Worm (Caenorhabditis elegans) whole organism, L2 larva: Measurements from ENCODE around the gene wdr-37.
A peak's percentile ranks its signal among the peaks of the same experiment; 100 is the strongest.

ENCODE experiments used
- Y55F3AM.14 ChIP-seq: fragments of 200-800 bp; sonication (Bioruptor generic); optimal IDR thresholded peaks from 2 replicates; lab custom pipeline; 2018; ENCODE audit warnings: mild to moderate bottlenecking, missing genetic modification characterization, missing compliant biosample characterization
- ZK546.5 ChIP-seq: sonication (generic microtip); optimal IDR thresholded peaks from 2 replicates; lab custom pipeline; 2017; ENCODE audit warnings: missing biosample characterization, missing genetic modification characterization
- ama-1 ChIP-seq: fragments of 150-350 bp; optimal IDR thresholded peaks from 2 replicates; lab custom pipeline; 2018; ENCODE audit warnings: inconsistent platforms
- blmp-1 ChIP-seq: sonication (generic microtip); optimal IDR thresholded peaks from 2 replicates; lab custom pipeline; 2017; ENCODE audit warnings: missing genetic modification characterization, mild to moderate bottlenecking, missing compliant biosample characterization, antibody characterized with exemption, moderate library complexity; ENCODE audit not compliant: insufficient read depth
- ceh-82 ChIP-seq: fragments of 150-350 bp; optimal IDR thresholded peaks from 2 replicates; lab custom pipeline; 2014; ENCODE audit warnings: missing biosample characterization, missing genetic modification characterization
- crh-2 ChIP-seq: sonication (generic microtip); optimal IDR thresholded peaks from 2 replicates; lab custom pipeline; 2017; ENCODE audit warnings: missing biosample characterization, missing genetic modification characterization
- dmd-4 ChIP-seq: sonication (generic microtip); optimal IDR thresholded peaks from 2 replicates; lab custom pipeline; 2017; ENCODE audit warnings: missing biosample characterization, missing genetic modification characterization
- fos-1 ChIP-seq: fragments of 150-350 bp; optimal IDR thresholded peaks from 2 replicates; lab custom pipeline; 2014; ENCODE audit warnings: missing biosample characterization, missing genetic modification characterization
- lin-11 ChIP-seq: fragments of 150-350 bp; sonication (generic microtip); optimal IDR thresholded peaks from 2 replicates; lab custom pipeline; 2014; ENCODE audit warnings: missing biosample characterization, missing genetic modification characterization, inconsistent platforms, mixed read lengths
- lin-13 ChIP-seq: fragments of 150-350 bp; optimal IDR thresholded peaks from 2 replicates; lab custom pipeline; 2014; ENCODE audit warnings: missing biosample characterization, missing genetic modification reagents, missing genetic modification characterization
- lsy-2 ChIP-seq, 2 experiments: fragments of 150-350 bp in 1 of 2; sonication (generic microtip) in 1 of 2; optimal IDR thresholded peaks; 2 replicates each; lab custom pipeline; 2014 to 2017; ENCODE audit warnings: missing biosample characterization in 2 of 2, missing genetic modification characterization in 2 of 2
- nhr-10 ChIP-seq: sonication (generic microtip); optimal IDR thresholded peaks from 2 replicates; lab custom pipeline; 2017; ENCODE audit warnings: missing biosample characterization, missing genetic modification characterization
- nhr-129 ChIP-seq: fragments of 150-350 bp; optimal IDR thresholded peaks from 2 replicates; lab custom pipeline; 2014; ENCODE audit warnings: missing biosample characterization, missing genetic modification characterization
- nhr-21 ChIP-seq: fragments of 150-350 bp; optimal IDR thresholded peaks from 2 replicates; lab custom pipeline; 2014; ENCODE audit warnings: missing biosample characterization, missing genetic modification characterization
- nhr-23 ChIP-seq: fragments of 150-350 bp; optimal IDR thresholded peaks from 2 replicates; lab custom pipeline; 2014; ENCODE audit warnings: missing biosample characterization, missing genetic modification reagents, missing genetic modification characterization
- nhr-25 ChIP-seq: fragments of 150-350 bp; sonication (generic microtip); optimal IDR thresholded peaks from 3 replicates; lab custom pipeline; 2014; ENCODE audit warnings: missing biosample characterization, missing genetic modification characterization
- nhr-6 ChIP-seq: fragments of 150-350 bp; optimal IDR thresholded peaks from 2 replicates; lab custom pipeline; 2014; ENCODE audit warnings: missing biosample characterization, missing genetic modification characterization
- peb-1 ChIP-seq: fragments of 150-350 bp; optimal IDR thresholded peaks from 2 replicates; lab custom pipeline; 2014; ENCODE audit warnings: missing biosample characterization, missing genetic modification characterization
- sma-3 ChIP-seq: sonication (generic microtip); optimal IDR thresholded peaks from 2 replicates; lab custom pipeline; 2016; ENCODE audit warnings: missing genetic modification reagents, missing genetic modification characterization, missing compliant biosample characterization
- sma-9 ChIP-seq, 2 experiments: fragments of 150-350 bp in 1 of 2; sonication (generic microtip) in 1 of 2; optimal IDR thresholded peaks; 2 replicates each; lab custom pipeline; 2014 to 2016; ENCODE audit warnings: missing genetic modification characterization in 2 of 2, mild to moderate bottlenecking in 1 of 2, missing biosample characterization in 1 of 2, missing compliant biosample characterization in 1 of 2, missing genetic modification reagents in 1 of 2, moderate library complexity in 1 of 2
- unc-62 ChIP-seq: fragments of 150-350 bp; optimal IDR thresholded peaks from 2 replicates; lab custom pipeline; 2014; ENCODE audit warnings: missing biosample characterization, missing genetic modification reagents, missing genetic modification characterization
- ztf-1 ChIP-seq: fragments of 200-800 bp; sonication (Bioruptor generic); conservative IDR thresholded peaks from 2 replicates; pipeline ENCODE4 v1.3.6; 2022; ENCODE audit warnings: missing genetic modification characterization, missing compliant biosample characterization
- ztf-11 ChIP-seq: sonication (generic microtip); optimal IDR thresholded peaks from 2 replicates; lab custom pipeline; 2017; ENCODE audit warnings: missing biosample characterization, missing genetic modification characterization
- ztf-4 ChIP-seq: fragments of 150-350 bp; optimal IDR thresholded peaks from 2 replicates; lab custom pipeline; 2014; ENCODE audit warnings: missing biosample characterization, missing genetic modification characterization

The wdr-37 gene

DNA sequence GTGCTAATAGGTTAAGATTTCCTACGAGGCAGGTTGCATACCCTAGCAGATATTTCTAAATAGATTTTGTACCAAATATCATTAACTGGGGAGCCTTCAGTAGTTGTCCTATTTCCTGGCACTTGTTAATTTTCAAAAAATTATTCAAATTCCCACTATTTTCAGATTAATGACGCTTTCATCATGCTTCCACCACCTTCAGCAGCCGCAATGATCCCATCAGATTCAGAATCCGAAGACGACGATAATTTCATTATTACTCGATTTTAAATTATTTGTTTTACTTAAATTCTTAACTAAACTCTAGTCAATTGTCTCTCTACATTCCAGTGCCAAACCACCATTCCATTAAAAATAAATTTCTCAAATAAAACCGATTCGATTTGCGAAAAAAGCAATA lies 49.0 kb downstream of the wdr-37 start:
- TF ChIP-seq nhr-6 (tag; lab: Kevin White, UChicago): no peak
- no peak for TF ChIP-seq peb-1 (tag; lab: Kevin White, UChicago)
- TF ChIP-seq lin-13 (GFP tag; lab: Kevin White, UChicago): peak; percentile 31
- no peak for TF ChIP-seq Y55F3AM.14 (GFP tag; lab: Kevin White, UChicago)
- TF ChIP-seq ama-1 (lab: Kevin White, UChicago): peak; percentile 79
- peak; percentile 24 for TF ChIP-seq sma-3
- TF ChIP-seq ZK546.5 (tag; lab: Kevin White, UChicago): no peak
- peak; percentile 46 for TF ChIP-seq ztf-4 (tag; lab: Kevin White, UChicago)
- peak; percentile 8 for TF ChIP-seq crh-2 (tag; lab: Kevin White, UChicago)
- TF ChIP-seq nhr-129: peak; percentile 26
- TF ChIP-seq ztf-1 (GFP tag; lab: Robert Waterston, UW): no peak
- TF ChIP-seq ztf-11 (tag; lab: Kevin White, UChicago): no peak
- TF ChIP-seq lsy-2 (tag; optimal IDR thresholded peaks at IDR 0.05; lab: Kevin White, UChicago): peak in 1 of 2 experiments; percentile 19
- TF ChIP-seq, all 48 proteins: peak for 7

DNA sequence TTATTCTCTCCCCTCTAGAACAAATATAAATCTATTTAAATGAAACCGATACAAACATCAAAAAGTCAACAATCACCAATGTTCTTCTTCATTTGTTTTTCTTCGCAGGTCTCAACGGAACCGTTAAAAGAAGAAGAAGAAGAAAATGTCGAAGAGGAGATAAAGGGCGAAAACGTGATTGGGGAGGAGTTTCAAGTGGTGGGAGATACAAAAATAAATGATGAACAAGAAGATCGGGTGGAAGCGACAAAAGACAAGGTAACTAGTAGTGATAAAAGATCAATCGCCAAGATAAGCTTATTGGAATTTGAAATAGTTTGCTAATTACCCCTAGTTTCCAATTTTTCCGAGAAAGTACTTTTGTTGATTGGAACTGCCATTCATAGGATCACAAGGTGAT lies 49.7 kb downstream of the wdr-37 start:
- TF ChIP-seq dmd-4 (tag; lab: Kevin White, UChicago): no peak
- peak; percentile 44 for TF ChIP-seq nhr-25 (tag; lab: Kevin White, UChicago)
- no peak for TF ChIP-seq unc-62 (GFP tag; lab: Kevin White, UChicago)
- TF ChIP-seq nhr-129: peak; percentile 38
- TF ChIP-seq ztf-1 (GFP tag; lab: Robert Waterston, UW): no peak
- TF ChIP-seq nhr-10: no peak
- TF ChIP-seq lin-11: no peak
- no peak for TF ChIP-seq peb-1 (tag; lab: Kevin White, UChicago)
- no peak for TF ChIP-seq ceh-82 (tag; lab: Kevin White, UChicago)
- peak; percentile 29 for TF ChIP-seq fos-1 (tag; lab: Kevin White, UChicago)
- TF ChIP-seq sma-3: peak; percentile 6
- TF ChIP-seq blmp-1 (tag; lab: Kevin White, UChicago): peak; percentile 31
- no peak for TF ChIP-seq lsy-2 (tag; optimal IDR thresholded peaks at IDR 0.05; lab: Kevin White, UChicago)
- peak; percentile 24 for TF ChIP-seq sma-9 (GFP tag; optimal IDR thresholded peaks at IDR 0.05; lab: Kevin White, UChicago)
- TF ChIP-seq sma-9 (tag; optimal IDR thresholded peaks at IDR 0.05; lab: Kevin White, UChicago): no peak
- peak; percentile 34 for TF ChIP-seq nhr-21 (tag; lab: Kevin White, UChicago)
- no peak for TF ChIP-seq nhr-23
